Worm (Caenorhabditis elegans) whole organism, L2 larva: Measurements from ENCODE around the gene nhr-277.

Experiments used
- ceh-16 ChIP-seq: fragments of 150-350 bp; optimal IDR thresholded peaks from 2 replicates; lab custom pipeline; 2014; ENCODE audit warnings: missing biosample characterization, missing genetic modification characterization
- lin-13 ChIP-seq: fragments of 150-350 bp; optimal IDR thresholded peaks from 2 replicates; lab custom pipeline; 2014; ENCODE audit warnings: missing biosample characterization, missing genetic modification reagents, missing genetic modification characterization
- lin-39 ChIP-seq: fragments of 150-350 bp; optimal IDR thresholded peaks from 2 replicates; lab custom pipeline; 2014; ENCODE audit warnings: missing biosample characterization, missing genetic modification reagents, missing genetic modification characterization
- nhr-11 ChIP-seq: fragments of 150-350 bp; optimal IDR thresholded peaks from 2 replicates; lab custom pipeline; 2014; ENCODE audit warnings: missing biosample characterization, missing genetic modification characterization
- nhr-12 ChIP-seq: fragments of 150-350 bp; optimal IDR thresholded peaks from 2 replicates; lab custom pipeline; 2014; ENCODE audit warnings: missing biosample characterization, missing genetic modification characterization

DNA sequence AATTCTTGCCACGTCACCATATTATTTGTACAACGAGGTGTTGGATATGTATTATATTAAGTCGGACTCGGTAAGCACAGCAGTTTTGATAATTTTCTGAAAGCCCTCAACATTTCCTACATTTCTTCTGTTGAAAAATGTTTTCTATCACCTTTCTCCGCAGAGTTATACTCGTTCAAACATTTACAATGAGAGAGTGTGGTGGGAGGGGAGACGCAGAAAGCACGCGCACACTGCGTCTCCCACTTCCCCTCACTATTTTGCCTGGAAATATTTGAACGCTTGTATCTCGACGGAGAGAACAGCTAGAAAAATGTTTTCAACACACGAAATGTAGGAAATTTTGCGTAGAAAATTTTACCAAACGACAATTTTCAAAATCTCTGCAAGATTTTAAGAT, 21.4 kb downstream of the nhr-277 start:
- TF ChIP-seq nhr-11 (tag; lab: Kevin White, UChicago) (no peak), ceh-16 (no peak), nhr-12 (tag; lab: Kevin White, UChicago) (no peak), lin-39 (tag; lab: Kevin White, UChicago) (no peak), lin-13 (no peak)
